Worm (Caenorhabditis elegans) whole organism, L1 larva: ENCODE data around the gene apc-2.

ENCODE experiments used
- efl-1 ChIP-seq, 4 experiments: fragments of 150-350 bp; optimal IDR thresholded peaks in 3 of 4; peaks in 1 of 4; 1 replicate in 1 of 4; 2 replicates in 3 of 4; lab custom pipeline; 2014; ENCODE audit warnings: missing biosample characterization in 2 of 4, missing genetic modification characterization in 2 of 4, missing genetic modification reagents in 2 of 4
- mdl-1 ChIP-seq, 2 experiments: fragments of 150-350 bp; optimal IDR thresholded peaks; 2 replicates each; lab custom pipeline; 2014 to 2017; ENCODE audit warnings: missing biosample characterization in 2 of 2, missing genetic modification characterization in 2 of 2, inconsistent platforms in 1 of 2
- nhr-11 ChIP-seq: fragments of 150-350 bp; optimal IDR thresholded peaks from 2 replicates; lab custom pipeline; 2014; ENCODE audit warnings: missing biosample characterization, missing genetic modification characterization
- nhr-28 ChIP-seq: fragments of 150-350 bp; optimal IDR thresholded peaks from 2 replicates; lab custom pipeline; 2014; ENCODE audit warnings: missing biosample characterization, missing genetic modification characterization
- nhr-76 ChIP-seq: sonication (generic microtip); optimal IDR thresholded peaks from 2 replicates; lab custom pipeline; 2017; ENCODE audit warnings: missing biosample characterization, missing genetic modification characterization
- snpc-4 ChIP-seq: fragments of 150-350 bp; optimal IDR thresholded peaks from 2 replicates; lab custom pipeline; 2014; ENCODE audit warnings: missing biosample characterization, missing genetic modification characterization
- xbp-1 ChIP-seq: sonication (generic microtip); optimal IDR thresholded peaks from 2 replicates; lab custom pipeline; 2016; ENCODE audit warnings: missing genetic modification characterization, missing compliant biosample characterization
- zag-1 ChIP-seq: fragments of 150-350 bp; optimal IDR thresholded peaks from 2 replicates; lab custom pipeline; 2014; ENCODE audit warnings: missing biosample characterization, missing genetic modification characterization

DNA sequence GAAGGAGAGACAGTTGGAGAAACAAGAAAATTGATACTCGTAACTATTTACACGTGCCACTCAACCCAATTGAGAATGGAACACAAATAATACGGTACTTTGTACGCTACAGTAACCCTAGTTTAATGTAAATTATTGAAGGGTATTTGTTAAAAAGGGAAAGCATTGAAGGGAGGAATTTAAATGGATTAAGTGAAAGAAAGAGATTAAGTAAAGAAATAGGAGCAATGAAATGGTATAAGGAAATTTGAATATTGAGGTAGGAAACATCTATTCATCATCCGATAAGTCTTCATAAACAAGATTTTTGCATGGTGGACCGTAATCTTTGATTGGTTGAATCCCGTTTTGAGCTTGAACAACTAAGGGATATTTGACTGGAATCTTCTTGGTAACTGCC lies 30.9 kb downstream of the apc-2 start:
- TF ChIP-seq zag-1 (tag; lab: Kevin White, UChicago) (no peak), xbp-1 (tag; lab: Kevin White, UChicago) (no peak), nhr-76 (tag; lab: Kevin White, UChicago) (no peak), snpc-4 (no peak), nhr-28 (no peak), nhr-11 (tag; lab: Kevin White, UChicago) (no peak), efl-1 (optimal IDR thresholded peaks at IDR 0.05; lab: Kevin White, UChicago) (no peak), efl-1 (GFP tag; optimal IDR thresholded peaks at IDR 0.05 in 1 of 2; lab: Kevin White, UChicago) (peak in 1 of 2 experiments; percentile 24), mdl-1 (tag; optimal IDR thresholded peaks at IDR 0.05; lab: Kevin White, UChicago) (no peak)
